Fruit fly (Drosophila melanogaster): Measurements from ENCODE around the gene mRpL36.

mRpL36 gene

dm6 chr3L:8081822-8082221 lies 43.1 kb downstream of the mRpL36 start (continued):
- TF ChIP-seq schlank (tag; optimal IDR thresholded peaks at IDR 0.05) (peak; percentile 17), CG6813 (GFP tag; optimal IDR thresholded peaks at IDR 0.05) (peak; percentile 56), gce (GFP tag; IDR thresholded peaks at IDR 0.05) (no peak), hbn (GFP tag; IDR thresholded peaks at IDR 0.05; ENCODE audit: partially characterized antibody) (no peak), CG6683 (GFP tag; optimal IDR thresholded peaks at IDR 0.05) (no peak), CG7372 (GFP tag; IDR thresholded peaks at IDR 0.05) (no peak), CG7556 (GFP tag; optimal IDR thresholded peaks at IDR 0.05) (peak; percentile 7), fd96Cb (tag; optimal IDR thresholded peaks at IDR 0.05) (no peak), kah (GFP tag; optimal IDR thresholded peaks at IDR 0.05) (peak; percentile 33), Scr (GFP tag; IDR thresholded peaks at IDR 0.05; ENCODE audit: partially characterized antibody) (peak; percentile 47), Adf1 (GFP tag; IDR thresholded peaks at IDR 0.05) (peak; percentile 63; the same call in 1 of the 2 replicates), CG11093 (GFP tag; IDR thresholded peaks at IDR 0.05) (no peak), CG9215 (GFP tag; IDR thresholded peaks at IDR 0.05) (peak; percentile 95), Jarid2 (GFP tag; optimal IDR thresholded peaks at IDR 0.05) (peak; percentile 63), CG4730 (GFP tag; IDR thresholded peaks at IDR 0.05) (no peak), Usf (GFP tag; optimal IDR thresholded peaks at IDR 0.05) (no peak), PHDP (tag; optimal IDR thresholded peaks at IDR 0.05) (peak; percentile 53), CG6854 (GFP tag; optimal IDR thresholded peaks at IDR 0.05) (peak; percentile 61), usp (GFP tag; optimal IDR thresholded peaks at IDR 0.05) (no peak), oc (tag; optimal IDR thresholded peaks at IDR 0.05) (peak; percentile 29), CG1647 (GFP tag; optimal IDR thresholded peaks at IDR 0.05) (no peak), vfl (GFP tag; optimal IDR thresholded peaks at IDR 0.05) (no peak), Taf1 (GFP tag; IDR thresholded peaks at IDR 0.05) (no peak), sqz (GFP tag; optimal IDR thresholded peaks at IDR 0.05) (peak; percentile 56), CG9876 (GFP tag; optimal IDR thresholded peaks at IDR 0.05) (no peak), Tbp (GFP tag; optimal IDR thresholded peaks at IDR 0.05) (no peak), CG9932 (GFP tag; IDR thresholded peaks at IDR 0.05) (no peak; the same call in 1 of the 2 replicates), CG18476 (GFP tag; optimal IDR thresholded peaks at IDR 0.05) (no peak), CG12071 (GFP tag; optimal IDR thresholded peaks at IDR 0.05) (peak; percentile 61), unpg (GFP tag; optimal IDR thresholded peaks at IDR 0.05) (peak; percentile 46), CG17802 (tag; optimal IDR thresholded peaks at IDR 0.05) (no peak), Hand (GFP tag; optimal IDR thresholded peaks at IDR 0.05) (peak; percentile 68), dysf (GFP tag; IDR thresholded peaks at IDR 0.05) (no peak), CG6654 (GFP tag; optimal IDR thresholded peaks at IDR 0.05) (no peak), HLH4C (GFP tag; IDR thresholded peaks at IDR 0.05; ENCODE audit: partially characterized antibody) (no peak), pfk (GFP tag; optimal IDR thresholded peaks at IDR 0.05) (peak; percentile 53)

- no peak for TF ChIP-seq CG5180 (GFP tag; optimal IDR thresholded peaks at IDR 0.05)
- peak; percentile 22 for TF ChIP-seq CG3163 (GFP tag; optimal IDR thresholded peaks at IDR 0.05)
- peak; percentile 8; the same call in 1 of the 2 replicates for TF ChIP-seq CG1024 (GFP tag; IDR thresholded peaks at IDR 0.05)
- TF ChIP-seq Aef1 (GFP tag; IDR thresholded peaks at IDR 0.05): no peak
- no peak for TF ChIP-seq CG4360 (GFP tag; IDR thresholded peaks at IDR 0.05)
- TF ChIP-seq Lhr (GFP tag; optimal IDR thresholded peaks at IDR 0.05): no peak
- peak; percentile 53 for TF ChIP-seq CG10209 (GFP tag; optimal IDR thresholded peaks at IDR 0.05)
- peak in 1 of 2 experiments; percentile 13 for TF ChIP-seq Pdp1 (GFP tag; optimal IDR thresholded peaks at IDR 0.05)
- TF ChIP-seq CG10543 (GFP tag; optimal IDR thresholded peaks at IDR 0.05): peak; percentile 31
- no peak for TF ChIP-seq ham (GFP tag; IDR thresholded peaks at IDR 0.05)
- peak; percentile 51; the same call in 1 of the 3 replicates for TF ChIP-seq CG6175 (GFP tag; IDR thresholded peaks at IDR 0.05)
- peak; percentile 88; the same call in 2 of the 3 replicates for TF ChIP-seq CG2199 (GFP tag; IDR thresholded peaks at IDR 0.05)
- no peak for TF ChIP-seq CG15479 (GFP tag; optimal IDR thresholded peaks at IDR 0.05)
- peak; percentile 15 for TF ChIP-seq abd-A (tag; optimal IDR thresholded peaks at IDR 0.05)
- no peak for TF ChIP-seq CG7839 (tag; optimal IDR thresholded peaks at IDR 0.05)
- TF ChIP-seq Elba2 (GFP tag; optimal IDR thresholded peaks at IDR 0.05): no peak
- peak; percentile 74 for TF ChIP-seq CG12769 (tag; optimal IDR thresholded peaks at IDR 0.05)
Observed at dm6 chr3L:8080790-8081189, 44.1 kb downstream of the mRpL36 start.

All from whole organism, embryonic.